Worm (Caenorhabditis elegans): ENCODE results near the gene T26G10.5.

DNA sequence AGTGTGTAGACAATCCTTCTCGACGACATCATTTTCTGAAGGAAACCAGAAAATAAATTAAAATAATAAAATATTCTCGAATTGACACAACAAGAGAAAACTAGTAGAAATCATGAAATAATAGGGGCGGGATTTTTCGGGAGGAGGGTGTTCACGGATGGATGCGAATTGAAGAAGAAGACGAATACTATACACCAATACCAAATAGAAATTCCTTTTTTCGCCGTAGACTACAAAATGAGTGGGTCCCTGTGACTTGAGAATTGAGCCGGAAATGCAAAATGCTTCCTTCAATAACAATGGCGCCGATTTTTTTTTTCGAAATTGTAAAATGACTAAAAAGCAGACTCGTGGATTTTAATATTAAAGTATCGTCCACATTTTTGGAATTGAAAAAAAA lies 25.2 kb downstream of the T26G10.5 start, which contains the start of gene nlp-48:
- no peak for TF ChIP-seq dmd-4 (tag; optimal IDR thresholded peaks at IDR 0.05; ENCODE audit: borderline replicate concordance)
- no peak for TF ChIP-seq pros-1 (tag; optimal IDR thresholded peaks at IDR 0.05)
- no peak for TF ChIP-seq fax-1 (tag; optimal IDR thresholded peaks at IDR 0.05)
- no peak for TF ChIP-seq ets-4 (tag; optimal IDR thresholded peaks at IDR 0.05)
- TF ChIP-seq ahr-1 (tag; optimal IDR thresholded peaks at IDR 0.05), result no peak
- TF ChIP-seq ceh-34 (tag; optimal IDR thresholded peaks at IDR 0.05), result no peak
- TF ChIP-seq ceh-22 (tag; optimal IDR thresholded peaks at IDR 0.05), result no peak
- no peak for TF ChIP-seq ama-1 (optimal IDR thresholded peaks at IDR 0.05)
- TF ChIP-seq nhr-11 (tag; optimal IDR thresholded peaks at IDR 0.05), result no peak
- TF ChIP-seq lin-11 (tag; optimal IDR thresholded peaks at IDR 0.05), result no peak
- TF ChIP-seq lim-6 (tag; optimal IDR thresholded peaks at IDR 0.05), result no peak
- TF ChIP-seq madf-2 (tag; optimal IDR thresholded peaks at IDR 0.05), result no peak
- no peak for TF ChIP-seq fkh-10 (GFP tag; optimal IDR thresholded peaks at IDR 0.05)
- TF ChIP-seq syd-9 (tag; optimal IDR thresholded peaks at IDR 0.05), result no peak
